Worm (Caenorhabditis elegans): ENCODE data around the gene pqn-89.

The pqn-89 gene

DNA sequence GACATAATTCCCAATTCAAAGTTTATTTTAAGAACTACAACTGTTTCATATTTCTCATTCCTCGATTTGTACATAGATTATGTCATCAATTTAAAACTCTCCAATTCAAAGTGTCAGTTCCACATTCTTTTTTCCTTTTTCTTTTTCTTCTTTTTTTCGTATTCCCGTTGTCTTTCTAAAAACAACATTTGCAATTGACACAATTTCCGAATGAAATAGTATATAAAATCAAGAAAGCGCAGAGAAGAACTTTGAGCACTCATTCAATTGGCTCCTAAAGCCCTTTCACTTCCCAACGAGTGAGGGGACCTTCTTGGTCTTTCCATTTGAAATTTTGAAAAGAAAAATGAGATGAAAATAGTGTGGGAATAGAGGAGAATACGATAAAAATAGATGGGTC lies 40.9 kb downstream of the pqn-89 start:
- no peak for TF ChIP-seq cog-1 (tag; optimal IDR thresholded peaks at IDR 0.05)
- TF ChIP-seq ref-1 (GFP tag; conservative IDR thresholded peaks at IDR 0.05), result no peak
- no peak for TF ChIP-seq flt-1 (GFP tag; IDR thresholded peaks at IDR 0.05)
- no peak for TF ChIP-seq klf-2 (GFP tag; conservative IDR thresholded peaks at IDR 0.05)
- no peak for TF ChIP-seq med-1 (GFP tag; optimal IDR thresholded peaks at IDR 0.05; ENCODE audit: insufficient read depth)
- TF ChIP-seq tab-1 (GFP tag; IDR thresholded peaks at IDR 0.05), result no peak
- no peak for TF ChIP-seq ztf-23 (GFP tag; IDR thresholded peaks at IDR 0.05)
- TF ChIP-seq T22C8.4 (GFP tag; IDR thresholded peaks at IDR 0.05), result no peak
- no peak for TF ChIP-seq ztf-29 (GFP tag; IDR thresholded peaks at IDR 0.05)

DNA sequence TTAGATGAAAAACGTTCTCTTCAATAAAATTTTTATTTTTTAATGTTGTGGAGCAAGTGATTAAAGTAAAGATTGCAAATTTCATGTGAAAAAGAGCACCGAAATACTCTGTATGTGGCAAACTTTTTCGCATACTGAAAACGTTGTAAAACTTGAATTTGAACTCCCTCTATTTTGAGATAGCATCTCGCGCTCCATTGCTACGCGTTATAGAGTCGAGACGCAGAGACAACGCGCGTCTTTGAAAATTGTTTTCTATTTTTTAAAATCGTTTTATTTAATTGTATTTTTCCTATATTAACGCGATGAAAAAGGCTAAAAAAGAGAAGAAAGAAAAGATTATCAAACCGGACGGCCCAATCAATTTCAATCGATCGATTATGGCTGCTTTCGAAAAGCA lies 42.1 kb downstream of the pqn-89 start, which contains the start of gene fan-1:
TSS of gene fan-1 (plus strand) at position 78 of the 400 bp plus-strand sequence.
- TF ChIP-seq ztf-23 (GFP tag; IDR thresholded peaks at IDR 0.05), result 0 out of 2 replicates have a peak, but pooled peaks have one; percentile 40
- no peak for TF ChIP-seq ref-1 (GFP tag; conservative IDR thresholded peaks at IDR 0.05)

DNA sequence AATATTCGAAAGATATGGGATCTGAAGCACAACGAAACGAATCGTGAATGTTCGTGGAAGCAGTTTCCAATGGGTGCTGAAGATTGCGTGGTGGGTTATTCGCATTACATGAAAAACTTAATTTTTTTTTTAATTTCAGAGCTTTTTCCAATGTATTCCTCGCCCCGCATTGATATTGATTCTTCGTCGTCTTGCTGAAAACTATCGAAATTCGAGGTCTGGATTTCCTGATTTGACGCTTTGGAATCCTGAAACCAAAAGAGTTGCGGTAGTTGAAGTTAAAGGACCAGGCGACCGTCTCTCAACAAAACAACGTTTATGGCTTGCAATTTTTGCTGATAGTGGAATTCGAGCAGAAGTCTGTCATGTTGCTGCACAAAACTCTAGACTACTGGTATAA lies 45.5 kb downstream of the pqn-89 start:
- no peak for TF ChIP-seq ztf-29 (GFP tag; IDR thresholded peaks at IDR 0.05)
- no peak for TF ChIP-seq T22C8.4 (GFP tag; IDR thresholded peaks at IDR 0.05)
- TF ChIP-seq klf-2 (GFP tag; conservative IDR thresholded peaks at IDR 0.05), result no peak
- no peak for TF ChIP-seq tab-1 (GFP tag; IDR thresholded peaks at IDR 0.05)
- no peak for TF ChIP-seq cog-1 (tag; optimal IDR thresholded peaks at IDR 0.05)
- TF ChIP-seq ztf-23 (GFP tag; IDR thresholded peaks at IDR 0.05), result no peak
- TF ChIP-seq flt-1 (GFP tag; IDR thresholded peaks at IDR 0.05), result no peak
- no peak for TF ChIP-seq ref-1 (GFP tag; conservative IDR thresholded peaks at IDR 0.05)
- no peak for TF ChIP-seq med-1 (GFP tag; optimal IDR thresholded peaks at IDR 0.05; ENCODE audit: insufficient read depth)

ce11 chrIV:6554865-6555264 lies 48.3 kb downstream of the pqn-89 start:
- TF ChIP-seq ztf-23 (GFP tag; IDR thresholded peaks at IDR 0.05), result no peak
- TF ChIP-seq klf-2 (GFP tag; conservative IDR thresholded peaks at IDR 0.05), result no peak
- TF ChIP-seq cog-1 (tag; optimal IDR thresholded peaks at IDR 0.05), result no peak
- TF ChIP-seq T22C8.4 (GFP tag; IDR thresholded peaks at IDR 0.05), result no peak
- TF ChIP-seq tab-1 (GFP tag; IDR thresholded peaks at IDR 0.05), result no peak
- no peak for TF ChIP-seq ztf-29 (GFP tag; IDR thresholded peaks at IDR 0.05)
- TF ChIP-seq ref-1 (GFP tag; conservative IDR thresholded peaks at IDR 0.05), result no peak
- no peak for TF ChIP-seq flt-1 (GFP tag; IDR thresholded peaks at IDR 0.05)
- no peak for TF ChIP-seq med-1 (GFP tag; optimal IDR thresholded peaks at IDR 0.05; ENCODE audit: insufficient read depth)

DNA sequence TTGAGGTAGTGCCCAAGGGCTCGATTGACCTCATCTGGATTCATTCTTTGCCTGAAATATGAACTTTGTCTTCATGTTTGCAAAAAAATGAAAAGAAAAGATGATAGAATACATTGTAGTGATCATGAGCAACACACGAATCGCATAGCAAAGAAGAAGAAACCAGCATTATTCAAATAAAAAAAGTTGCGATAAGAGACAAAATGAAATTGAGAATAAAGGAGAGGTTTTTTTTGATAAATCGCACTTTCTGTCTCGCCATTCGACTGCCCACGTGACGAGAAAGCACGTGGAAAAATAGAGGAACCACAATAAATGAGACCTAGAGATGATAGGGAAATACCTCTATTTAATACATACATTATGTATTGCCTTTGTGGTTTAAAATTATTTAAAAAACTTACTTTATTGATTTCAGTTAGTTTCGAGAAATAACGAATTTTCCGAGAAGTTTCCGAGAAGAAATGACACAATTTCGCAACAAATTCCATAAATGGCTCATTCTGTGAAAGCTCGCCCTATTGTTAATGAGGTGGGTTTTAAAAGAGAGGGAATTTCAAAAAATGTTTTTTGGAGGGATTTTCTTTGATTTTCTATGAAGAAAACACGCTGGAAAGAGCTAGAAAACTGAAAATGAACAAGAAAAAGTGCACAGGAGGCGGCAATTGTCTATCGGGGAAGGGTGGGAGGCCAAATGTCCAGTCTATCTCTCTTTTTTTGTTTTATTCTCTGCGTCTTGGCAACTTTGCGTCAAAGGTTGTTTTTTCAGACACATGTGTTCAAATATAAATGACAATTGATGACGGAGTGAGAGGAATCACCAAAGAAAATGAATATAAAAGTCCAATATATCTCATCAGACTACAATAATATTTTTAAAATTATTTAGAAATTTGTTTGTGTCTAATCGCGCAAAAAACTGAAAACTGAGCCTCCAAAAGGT lies 49.1 kb downstream of the pqn-89 start, which contains the start of gene paqr-1:
TSS of gene paqr-1 (minus strand) at position 51 of the 943 bp plus-strand sequence.
- TF ChIP-seq T22C8.4 (GFP tag; IDR thresholded peaks at IDR 0.05), result no peak
- no peak for TF ChIP-seq ref-1 (GFP tag; conservative IDR thresholded peaks at IDR 0.05)
- no peak for TF ChIP-seq med-1 (GFP tag; optimal IDR thresholded peaks at IDR 0.05; ENCODE audit: insufficient read depth)
- TF ChIP-seq tab-1 (GFP tag; IDR thresholded peaks at IDR 0.05), result no peak
- no peak for TF ChIP-seq ztf-23 (GFP tag; IDR thresholded peaks at IDR 0.05)

DNA sequence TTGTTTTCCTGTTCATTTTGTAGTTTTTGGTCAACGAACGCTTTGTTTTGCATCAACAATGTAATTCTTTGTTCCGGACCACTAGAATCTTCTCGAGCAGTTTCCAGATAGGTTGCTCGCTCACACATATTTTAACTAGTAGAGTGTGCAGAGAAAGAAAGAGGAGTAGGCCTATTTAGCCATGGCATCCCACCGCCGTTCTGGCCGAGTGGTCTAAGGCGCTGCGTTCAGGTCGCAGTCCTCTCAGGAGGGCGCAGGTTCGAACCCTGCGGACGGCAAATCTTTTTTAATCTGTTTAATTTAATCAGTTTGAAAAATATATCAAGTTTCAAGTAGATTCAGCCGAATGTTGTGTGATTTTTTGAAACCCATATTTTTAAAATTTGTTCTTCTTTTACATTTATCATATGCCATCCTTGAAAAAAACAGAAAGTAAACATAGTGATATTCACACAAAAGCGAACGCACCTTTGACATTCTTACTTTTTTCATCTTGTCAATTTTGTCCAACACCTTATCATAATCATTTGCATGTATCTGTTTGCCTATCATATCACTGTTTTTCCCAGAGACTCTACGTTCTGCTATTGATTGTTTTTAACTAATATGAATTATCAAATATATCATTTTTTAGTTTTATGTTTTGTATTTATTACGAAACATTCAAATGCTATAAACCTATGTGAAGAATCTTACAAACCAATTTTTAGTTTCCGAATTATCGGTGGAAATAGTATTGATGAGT lies 50.3 kb downstream of the pqn-89 start, which contains the start of gene try-3:
TSS of gene try-3 (plus strand) at position 532 of the 745 bp plus-strand sequence.
- peak; percentile 43 for TF ChIP-seq med-1 (GFP tag; optimal IDR thresholded peaks at IDR 0.05; ENCODE audit: insufficient read depth)
- TF ChIP-seq tab-1 (GFP tag; IDR thresholded peaks at IDR 0.05), result peak; percentile 85
- peak; percentile 92 for TF ChIP-seq flt-1 (GFP tag; IDR thresholded peaks at IDR 0.05)
- TF ChIP-seq ztf-29 (GFP tag; IDR thresholded peaks at IDR 0.05), result 0 out of 2 replicates have a peak, but pooled peaks have one; percentile 46
- TF ChIP-seq klf-2 (GFP tag; conservative IDR thresholded peaks at IDR 0.05), result 0 out of 2 replicates have a peak, but pooled peaks have one; percentile 59
- TF ChIP-seq ztf-23 (GFP tag; IDR thresholded peaks at IDR 0.05), result peak; percentile 84
- TF ChIP-seq cog-1 (tag; optimal IDR thresholded peaks at IDR 0.05), result peak; percentile 56
- peak; percentile 46; the same call in 1 of the 2 replicates for TF ChIP-seq T22C8.4 (GFP tag; IDR thresholded peaks at IDR 0.05)
- TF ChIP-seq ref-1 (GFP tag; conservative IDR thresholded peaks at IDR 0.05), result peak; percentile 71; the same call in 1 of the 2 replicates

DNA sequence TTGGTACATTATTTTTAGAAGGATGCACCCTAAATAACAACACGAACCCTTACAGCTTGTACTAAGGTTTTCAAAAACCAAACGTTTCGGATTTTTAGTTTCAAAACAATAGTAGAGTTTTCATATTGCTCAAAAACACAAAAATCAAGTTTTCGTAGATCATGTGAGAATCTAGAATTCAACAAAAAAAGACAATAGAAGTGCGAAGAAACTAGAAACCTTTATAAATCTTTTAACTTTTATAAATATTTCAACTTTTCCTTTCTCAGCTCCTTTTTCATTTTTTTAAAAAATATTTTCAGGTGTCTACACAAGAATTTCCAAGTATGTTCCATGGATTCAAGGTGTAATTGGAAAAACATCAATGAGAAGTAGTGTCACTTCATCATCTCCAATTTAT lies 53.9 kb downstream of the pqn-89 start, which contains the start of gene best-9:
TSS of gene best-9 (plus strand) at position 301 of the 400 bp plus-strand sequence.
- no peak for TF ChIP-seq tab-1 (GFP tag; IDR thresholded peaks at IDR 0.05)
- no peak for TF ChIP-seq T22C8.4 (GFP tag; IDR thresholded peaks at IDR 0.05)
- no peak for TF ChIP-seq flt-1 (GFP tag; IDR thresholded peaks at IDR 0.05)
- no peak for TF ChIP-seq med-1 (GFP tag; optimal IDR thresholded peaks at IDR 0.05; ENCODE audit: insufficient read depth)
